Fruit fly (Drosophila melanogaster) whole organism, embryonic: Measurements from ENCODE around the gene CG3726.
A peak's percentile ranks its signal among the peaks of the same experiment; 100 is the strongest.

Experiments
- Adf1 ChIP-seq: fragments of 200-800 bp; sonication (Bioruptor generic); IDR thresholded peaks from 2 replicates; pipeline ENCODE4 v1.3.6; 2022; ENCODE audit warnings: missing biosample characterization, missing genetic modification characterization
- Antp ChIP-seq: fragments of 200-800 bp; sonication (Bioruptor generic); optimal IDR thresholded peaks from 3 replicates; lab custom pipeline; 2016; ENCODE audit warnings: missing biosample characterization, missing genetic modification characterization
- Awh ChIP-seq: fragments of 200-800 bp; sonication (Bioruptor generic); IDR thresholded peaks from 2 replicates; pipeline ENCODE4, ENCODE4 v1.3.6; 2022; ENCODE audit warnings: missing biosample characterization, missing genetic modification characterization
- B-H2 ChIP-seq: fragments of 200-800 bp; sonication (Bioruptor generic); optimal IDR thresholded peaks from 2 replicates; lab custom pipeline; 2018; ENCODE audit warnings: missing biosample characterization, mild to moderate bottlenecking, missing genetic modification characterization
- CG10147 ChIP-seq: fragments of 200-800 bp; sonication (Bioruptor generic); optimal IDR thresholded peaks from 2 replicates; lab custom pipeline; 2019; ENCODE audit warnings: missing biosample characterization, mild to moderate bottlenecking, missing genetic modification characterization, moderate library complexity
- CG10366 ChIP-seq: fragments of 200-800 bp; sonication (Bioruptor generic); IDR thresholded peaks from 2 replicates; pipeline ENCODE4 v1.3.6; 2022; ENCODE audit warnings: missing biosample characterization, missing genetic modification characterization
- CG11696 ChIP-seq: fragments of 200-800 bp; sonication (Bioruptor generic); IDR thresholded peaks from 2 replicates; pipeline ENCODE4 v1.3.6; 2022; ENCODE audit warnings: missing biosample characterization, missing genetic modification characterization
- CG11723 ChIP-seq: fragments of 200-800 bp; sonication (Bioruptor generic); optimal IDR thresholded peaks from 2 replicates; lab custom pipeline; 2017; ENCODE audit warnings: missing biosample characterization, mild to moderate bottlenecking, missing genetic modification characterization
- CG1233 ChIP-seq: fragments of 200-800 bp; sonication (Bioruptor generic); optimal IDR thresholded peaks from 4 replicates; lab custom pipeline; 2018; ENCODE audit warnings: missing biosample characterization, mild to moderate bottlenecking, missing genetic modification characterization
- CG13123 ChIP-seq: fragments of 200-800 bp; sonication (Bioruptor generic); optimal IDR thresholded peaks from 2 replicates; lab custom pipeline; 2016; ENCODE audit warnings: missing biosample characterization, missing genetic modification characterization
- CG15479 ChIP-seq: fragments of 200-800 bp; sonication (Bioruptor generic); optimal IDR thresholded peaks from 3 replicates; lab custom pipeline; 2019; ENCODE audit warnings: missing biosample characterization, mild to moderate bottlenecking, missing genetic modification characterization, moderate library complexity
- CG15514 ChIP-seq: fragments of 200-800 bp; sonication (Bioruptor generic); optimal IDR thresholded peaks from 3 replicates; lab custom pipeline; 2017; ENCODE audit warnings: missing biosample characterization, missing genetic modification characterization, mild to moderate bottlenecking, moderate library complexity, missing genetic modification reagents
- CG17361 ChIP-seq: fragments of 200-800 bp; sonication (Bioruptor generic); IDR thresholded peaks from 3 replicates; pipeline ENCODE4 v1.3.6; 2022; ENCODE audit warnings: missing biosample characterization, missing genetic modification characterization
- CG1832 ChIP-seq: fragments of 200-800 bp; sonication (Bioruptor generic); optimal IDR thresholded peaks from 2 replicates; lab custom pipeline; 2017; ENCODE audit warnings: missing biosample characterization, mild to moderate bottlenecking, missing genetic modification characterization, inconsistent platforms
- CG18764 ChIP-seq: fragments of 200-800 bp; sonication (Bioruptor generic); optimal IDR thresholded peaks from 3 replicates; lab custom pipeline; 2016; ENCODE audit warnings: missing biosample characterization, missing genetic modification characterization
- CG30403 ChIP-seq: fragments of 200-800 bp; sonication (Bioruptor generic); optimal IDR thresholded peaks from 3 replicates; lab custom pipeline; 2016; ENCODE audit warnings: missing biosample characterization, missing genetic modification characterization
- CG34422 ChIP-seq: fragments of 200-800 bp; sonication (Bioruptor generic); IDR thresholded peaks from 3 replicates; pipeline ENCODE4 v1.3.6; 2022; ENCODE audit warnings: missing biosample characterization, missing genetic modification characterization
- CG3838 ChIP-seq: fragments of 200-800 bp; sonication (Bioruptor generic); optimal IDR thresholded peaks from 3 replicates; lab custom pipeline; 2016; ENCODE audit warnings: missing biosample characterization, missing genetic modification characterization
- CG4424 ChIP-seq: fragments of 200-800 bp; sonication (Bioruptor generic); optimal IDR thresholded peaks from 3 replicates; lab custom pipeline; 2016; ENCODE audit warnings: missing biosample characterization, missing genetic modification characterization
- CG6175 ChIP-seq: fragments of 200-800 bp; sonication (Bioruptor generic); IDR thresholded peaks from 3 replicates; pipeline ENCODE4 v1.3.6; 2022; ENCODE audit warnings: missing biosample characterization, missing genetic modification characterization
- CG6683 ChIP-seq: fragments of 200-800 bp; sonication (Bioruptor generic); optimal IDR thresholded peaks from 2 replicates; lab custom pipeline; 2017; ENCODE audit warnings: missing biosample characterization, mild to moderate bottlenecking, missing genetic modification characterization, missing genetic modification reagents
- CG8281 ChIP-seq: fragments of 200-800 bp; sonication (Bioruptor generic); optimal IDR thresholded peaks from 2 replicates; lab custom pipeline; 2018; ENCODE audit warnings: missing biosample characterization, mild to moderate bottlenecking, missing genetic modification characterization, moderate library complexity
- CG9215 ChIP-seq: fragments of 200-800 bp; sonication (Bioruptor generic); IDR thresholded peaks from 2 replicates; pipeline ENCODE4 v1.3.6; 2022; ENCODE audit warnings: missing biosample characterization, missing genetic modification characterization
- CG9797 ChIP-seq: fragments of 200-800 bp; sonication (Bioruptor generic); optimal IDR thresholded peaks from 3 replicates; lab custom pipeline; 2018; ENCODE audit warnings: missing biosample characterization, mild to moderate bottlenecking, missing genetic modification characterization
- CG9876 ChIP-seq: fragments of 200-800 bp; sonication (Bioruptor generic); optimal IDR thresholded peaks from 2 replicates; lab custom pipeline; 2016; ENCODE audit warnings: missing biosample characterization, missing genetic modification characterization
- ERR ChIP-seq: fragments of 200-800 bp; sonication (Bioruptor generic); optimal IDR thresholded peaks from 2 replicates; lab custom pipeline; 2016; ENCODE audit warnings: missing biosample characterization, missing genetic modification characterization
- Gug ChIP-seq: fragments of 200-800 bp; sonication (Bioruptor generic); IDR thresholded peaks from 4 replicates; pipeline ENCODE4 v1.3.6; 2022; ENCODE audit warnings: missing biosample characterization, missing genetic modification characterization
- HLH4C ChIP-seq: fragments of 200-800 bp; sonication (Bioruptor generic); IDR thresholded peaks from 3 replicates; pipeline ENCODE4 v1.3.6; 2022; ENCODE audit warnings: missing biosample characterization, missing genetic modification characterization; ENCODE audit not compliant: partially characterized antibody
- Max ChIP-seq: fragments of 200-800 bp; sonication (Bioruptor generic); optimal IDR thresholded peaks from 2 replicates; lab custom pipeline; 2016; ENCODE audit warnings: missing biosample characterization, mild to moderate bottlenecking, missing genetic modification characterization
- Nf-YB ChIP-seq: fragments of 200-800 bp; sonication (Bioruptor generic); optimal IDR thresholded peaks from 3 replicates; lab custom pipeline; 2019; ENCODE audit warnings: missing biosample characterization, mild to moderate bottlenecking, missing genetic modification characterization, moderate library complexity
- NfI ChIP-seq: fragments of 200-800 bp; sonication (Bioruptor generic); optimal IDR thresholded peaks from 3 replicates; lab custom pipeline; 2018; ENCODE audit warnings: missing biosample characterization, mild to moderate bottlenecking, missing genetic modification characterization, moderate library complexity
- Opbp ChIP-seq: fragments of 200-800 bp; sonication (Bioruptor generic); IDR thresholded peaks from 3 replicates; pipeline ENCODE4 v1.3.6; 2022; ENCODE audit warnings: missing biosample characterization, missing genetic modification characterization; ENCODE audit not compliant: partially characterized antibody
- Vsx1 ChIP-seq: fragments of 200-800 bp; sonication (Bioruptor generic); optimal IDR thresholded peaks from 2 replicates; lab custom pipeline; 2017; ENCODE audit warnings: missing biosample characterization, mild to moderate bottlenecking, missing genetic modification characterization, missing genetic modification reagents
- Xbp1 ChIP-seq: fragments of 200-800 bp; sonication (Bioruptor generic); optimal IDR thresholded peaks from 3 replicates; lab custom pipeline; 2016; ENCODE audit warnings: missing biosample characterization, mild to moderate bottlenecking, missing genetic modification characterization
- abd-A ChIP-seq: fragments of 200-800 bp; sonication (Bioruptor generic); optimal IDR thresholded peaks from 3 replicates; lab custom pipeline; 2019; ENCODE audit warnings: missing biosample characterization, mild to moderate bottlenecking, missing genetic modification characterization, moderate library complexity
- btn ChIP-seq: fragments of 200-800 bp; sonication (Bioruptor generic); optimal IDR thresholded peaks from 2 replicates; lab custom pipeline; 2016; ENCODE audit warnings: missing biosample characterization, missing genetic modification characterization
- caup ChIP-seq: fragments of 200-800 bp; sonication (Bioruptor generic); optimal IDR thresholded peaks from 3 replicates; lab custom pipeline; 2017; ENCODE audit warnings: missing biosample characterization, mild to moderate bottlenecking, missing genetic modification characterization, moderate library complexity; ENCODE audit not compliant: severe bottlenecking
- dan ChIP-seq: fragments of 200-800 bp; sonication (Bioruptor generic); IDR thresholded peaks from 2 replicates; pipeline ENCODE4 v1.3.6; 2022; ENCODE audit warnings: missing biosample characterization, missing genetic modification characterization
- danr ChIP-seq: fragments of 200-800 bp; sonication (Bioruptor generic); IDR thresholded peaks from 2 replicates; pipeline ENCODE4 v1.3.6; 2022; ENCODE audit warnings: missing biosample characterization, missing genetic modification characterization
- dpn ChIP-seq, 2 experiments: fragments of 200-800 bp; sonication (Bioruptor generic); optimal IDR thresholded peaks; 3 replicates each; lab custom pipeline; 2016; ENCODE audit warnings: missing biosample characterization in 2 of 2, missing genetic modification characterization in 2 of 2
- ems ChIP-seq: fragments of 200-800 bp; sonication (Bioruptor generic); optimal IDR thresholded peaks from 3 replicates; lab custom pipeline; 2016; ENCODE audit warnings: missing biosample characterization, missing genetic modification characterization
- fd102C ChIP-seq: fragments of 200-800 bp; sonication (Bioruptor generic); optimal IDR thresholded peaks from 2 replicates; lab custom pipeline; 2018; ENCODE audit warnings: missing biosample characterization, mild to moderate bottlenecking, missing genetic modification characterization, moderate library complexity
- fd64A ChIP-seq: fragments of 200-800 bp; sonication (Bioruptor generic); optimal IDR thresholded peaks from 3 replicates; lab custom pipeline; 2018; ENCODE audit warnings: missing biosample characterization, mild to moderate bottlenecking, missing genetic modification characterization
- gro ChIP-seq: fragments of 200-800 bp; sonication (Bioruptor generic); optimal IDR thresholded peaks from 2 replicates; lab custom pipeline; 2016; ENCODE audit warnings: missing biosample characterization, missing genetic modification characterization
- gsb ChIP-seq: fragments of 200-800 bp; sonication (Bioruptor generic); IDR thresholded peaks from 2 replicates; pipeline ENCODE4 v1.3.6; 2022; ENCODE audit warnings: missing biosample characterization, missing genetic modification characterization
- gt ChIP-seq: fragments of 200-800 bp; sonication (Bioruptor generic); IDR thresholded peaks from 2 replicates; pipeline ENCODE4 v1.3.6; 2022; ENCODE audit warnings: missing biosample characterization, missing genetic modification characterization
- pfk ChIP-seq: fragments of 200-800 bp; sonication (Bioruptor generic); optimal IDR thresholded peaks from 2 replicates; lab custom pipeline; 2018; ENCODE audit warnings: missing biosample characterization, mild to moderate bottlenecking, missing genetic modification characterization, moderate library complexity
- pros ChIP-seq: fragments of 200-800 bp; sonication (Bioruptor generic); optimal IDR thresholded peaks from 3 replicates; lab custom pipeline; 2019; ENCODE audit warnings: missing biosample characterization, mild to moderate bottlenecking, missing genetic modification characterization, moderate library complexity
- rib ChIP-seq: fragments of 200-800 bp; sonication (Bioruptor generic); IDR thresholded peaks from 2 replicates; pipeline ENCODE4 v1.3.6; 2022; ENCODE audit warnings: missing biosample characterization, missing genetic modification characterization
- sc ChIP-seq, 3 experiments: fragments of >200 bp in 2 of 3; fragments of 200-800 bp in 1 of 3; sonication (Bioruptor generic) in 1 of 3; optimal IDR thresholded peaks; 2 replicates in 2 of 3; 3 replicates in 1 of 3; lab custom pipeline; 2017; ENCODE audit warnings: mild to moderate bottlenecking in 1 of 3, missing biosample characterization in 1 of 3, missing genetic modification characterization in 1 of 3, missing genetic modification reagents in 1 of 3
- shn ChIP-seq: fragments of 200-800 bp; sonication (Bioruptor generic); optimal IDR thresholded peaks from 3 replicates; lab custom pipeline; 2016; ENCODE audit warnings: missing biosample characterization, missing genetic modification characterization

Gene CG3726

dm6 chrX:5923124-5923523 lies 6.2 kb downstream of the CG3726 start (continued):
- TF ChIP-seq Max = no peak
- TF ChIP-seq gt (GFP tag; lab: Robert Waterston, UW) = no peak
- no peak for TF ChIP-seq CG8281 (tag; lab: Kevin White, UChicago)
- TF ChIP-seq B-H2 (GFP tag; lab: Kevin White, UChicago) = no peak
- TF ChIP-seq shn (GFP tag; lab: Kevin White, UChicago) = no peak
- TF ChIP-seq Opbp (GFP tag; lab: Robert Waterston, UW) = no peak
- no peak for TF ChIP-seq CG9797 (GFP tag; lab: Kevin White, UChicago)
- TF ChIP-seq CG30403 = peak; percentile 34
- TF ChIP-seq CG4424 = peak; percentile 17
- TF ChIP-seq NfI = no peak
- no peak for TF ChIP-seq CG3838 (GFP tag; lab: Kevin White, UChicago)
- no peak for TF ChIP-seq pfk (GFP tag; lab: Kevin White, UChicago)
- TF ChIP-seq CG6175 (GFP tag; lab: Robert Waterston, UW) = no peak
- 0 out of 4 replicates have a peak, but pooled peaks have one; percentile 21 for TF ChIP-seq Gug (GFP tag; lab: Robert Waterston, UW)
- TF ChIP-seq CG11696 (GFP tag; lab: Robert Waterston, UW) = no peak
- no peak for TF ChIP-seq dan
- TF ChIP-seq CG1832 (GFP tag; lab: Kevin White, UChicago) = no peak
- peak; percentile 13 for TF ChIP-seq caup (GFP tag; lab: Kevin White, UChicago)
- peak; percentile 66; the same call in 1 of the 3 replicates for TF ChIP-seq HLH4C
- TF ChIP-seq CG34422 = no peak
- TF ChIP-seq ems (GFP tag; lab: Kevin White, UChicago) = peak; percentile 14
- no peak for TF ChIP-seq ERR (GFP tag; lab: Kevin White, UChicago)
- TF ChIP-seq Awh (GFP tag; lab: Robert Waterston, UW) = no peak
- no peak for TF ChIP-seq pros (GFP tag; lab: Kevin White, UChicago)
- TF ChIP-seq CG10366 (GFP tag; lab: Robert Waterston, UW) = no peak
- peak; percentile 42 for TF ChIP-seq Antp (GFP tag; lab: Kevin White, UChicago)
- no peak for TF ChIP-seq CG9876 (GFP tag; lab: Kevin White, UChicago)
- no peak; the same call in 1 of the 2 replicates for TF ChIP-seq CG9215 (GFP tag; lab: Robert Waterston, UW)
- TF ChIP-seq CG17361 (GFP tag; lab: Robert Waterston, UW) = 0 out of 3 replicates have a peak, but pooled peaks have one; percentile 13
- TF ChIP-seq gro (GFP tag; lab: Kevin White, UChicago) = no peak
- TF ChIP-seq rib (GFP tag; lab: Robert Waterston, UW) = no peak
- TF ChIP-seq dpn (GFP tag; optimal IDR thresholded peaks at IDR 0.05; lab: Kevin White, UChicago) = peak; percentile 16 to 28
- TF ChIP-seq CG15514 (GFP tag; lab: Kevin White, UChicago) = no peak
- no peak for TF ChIP-seq Adf1 (GFP tag; lab: Robert Waterston, UW)
- TF ChIP-seq fd102C (GFP tag; lab: Kevin White, UChicago) = no peak
- no peak for TF ChIP-seq btn
- TF ChIP-seq CG18764 = no peak
- TF ChIP-seq Vsx1 (GFP tag; lab: Kevin White, UChicago) = no peak
- no peak for TF ChIP-seq gsb
- no peak for TF ChIP-seq Nf-YB
- no peak for TF ChIP-seq sc (optimal IDR thresholded peaks at IDR 0.05; lab: Kevin White, UChicago)
- TF ChIP-seq sc (GFP tag; optimal IDR thresholded peaks at IDR 0.05; lab: Kevin White, UChicago) = no peak
- no peak for TF ChIP-seq CG6683 (GFP tag; lab: Kevin White, UChicago)
- TF ChIP-seq Xbp1 = peak; percentile 35
- TF ChIP-seq CG15479 (GFP tag; lab: Kevin White, UChicago) = no peak
- TF ChIP-seq danr (GFP tag; lab: Robert Waterston, UW) = no peak
- TF ChIP-seq CG11723 (GFP tag; lab: Kevin White, UChicago) = no peak
- TF ChIP-seq CG13123 (GFP tag; lab: Kevin White, UChicago) = no peak
- no peak for TF ChIP-seq fd64A (GFP tag; lab: Kevin White, UChicago)
- no peak for TF ChIP-seq CG1233 (GFP tag; lab: Kevin White, UChicago)
- no peak for TF ChIP-seq CG10147 (GFP tag; lab: Kevin White, UChicago)
- TF ChIP-seq abd-A (tag; lab: Kevin White, UChicago) = no peak
